Fruit fly (Drosophila melanogaster) Kc167 (cell line): ENCODE measurements around the gene Gnpat.
A peak's percentile ranks its signal among the peaks of the same experiment; 100 is the strongest.

Experiments used
- Myc ChIP-seq: fragments of >200 bp; optimal IDR thresholded peaks from 2 replicates; lab custom pipeline; 2017; ENCODE audit warnings: missing external identifiers
- Sin3A ChIP-seq: fragments of >200 bp; optimal IDR thresholded peaks from 2 replicates; lab custom pipeline; 2018; ENCODE audit warnings: missing external identifiers
- h ChIP-seq: fragments of >200 bp; optimal IDR thresholded peaks from 3 replicates; lab custom pipeline; 2018; ENCODE audit warnings: missing external identifiers
- insv ChIP-seq: fragments of >200 bp; optimal IDR thresholded peaks from 3 replicates; lab custom pipeline; 2018; ENCODE audit warnings: missing external identifiers
- psq ChIP-seq: fragments of >200 bp; optimal IDR thresholded peaks from 2 replicates; lab custom pipeline; 2017; ENCODE audit warnings: missing external identifiers
- ttk ChIP-seq: sonication (Bioruptor generic); optimal IDR thresholded peaks from 2 replicates; lab custom pipeline; 2017; ENCODE audit warnings: missing external identifiers

DNA sequence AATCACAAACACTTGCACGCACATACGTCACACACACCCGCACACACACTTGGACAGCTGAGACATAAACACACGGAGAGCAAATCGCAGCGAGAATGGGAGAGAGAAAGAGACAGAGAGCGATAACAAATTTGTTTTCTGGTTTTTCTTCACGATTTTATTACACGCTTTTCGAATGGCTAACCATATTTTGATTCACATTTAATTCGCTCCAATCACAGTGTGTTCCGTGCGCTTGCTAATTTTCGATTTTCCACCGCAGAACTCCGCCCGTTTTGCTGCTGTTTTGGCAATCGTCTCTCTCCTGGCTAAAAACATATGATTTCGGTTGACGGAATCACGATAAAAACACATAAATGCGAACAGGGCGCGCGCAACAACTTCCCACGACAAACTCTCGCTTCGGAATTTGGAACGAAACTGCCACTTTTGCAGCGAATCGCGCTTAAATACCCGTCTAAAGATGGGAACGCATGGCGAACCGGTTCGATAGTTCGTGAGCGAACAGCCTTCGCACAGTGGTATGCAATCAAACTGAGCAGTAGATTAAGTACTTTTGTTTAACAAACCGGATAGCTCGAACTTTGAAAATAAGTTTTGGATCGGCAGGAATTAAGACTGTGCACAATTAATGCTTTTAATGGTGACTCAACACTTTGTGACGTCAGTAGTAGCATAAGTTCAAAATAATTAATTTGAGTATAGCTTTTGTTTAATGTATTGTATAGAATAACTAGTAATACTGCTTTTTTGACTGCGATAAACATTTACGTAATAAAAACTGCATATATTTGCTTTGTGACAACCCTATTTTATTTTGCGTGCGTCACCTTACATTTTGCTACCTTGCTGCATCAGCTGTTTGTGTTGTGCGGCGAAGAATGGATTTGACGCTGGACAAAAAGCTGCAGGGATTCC is 17.8 kb downstream of the Gnpat start, which contains the start of the genes Fur1 and Vps33B:
- TF ChIP-seq insv (lab: Kevin White, UChicago) (no peak), h (lab: Kevin White, UChicago) (no peak), psq (lab: Kevin White, UChicago) (no peak), Sin3A (peak; percentile 98), ttk (lab: Kevin White, UChicago) (no peak), Myc (lab: Kevin White, UChicago) (no peak)
